Worm (Caenorhabditis elegans): Measurements from ENCODE around the gene clec-52.

DNA sequence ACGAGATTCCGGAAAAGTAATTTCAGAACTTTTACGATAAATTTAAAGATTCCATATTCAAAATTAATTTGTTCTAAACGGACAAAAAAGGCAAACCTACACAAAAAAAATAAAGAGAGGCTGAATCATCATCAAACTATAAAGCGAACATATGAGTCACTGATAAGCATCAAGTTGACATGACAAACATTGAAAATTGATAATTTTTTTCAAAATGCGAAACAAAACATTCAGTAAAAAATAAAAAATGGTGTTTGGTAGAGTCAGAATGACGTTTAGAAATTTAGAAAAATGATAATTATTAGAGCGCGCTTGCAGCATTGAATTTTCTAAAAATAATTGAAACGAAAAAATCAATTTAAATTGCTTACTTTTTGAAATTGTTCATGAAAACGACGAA is 31.3 kb upstream of the clec-52 start:
- TF ChIP-seq dao-5 (tag; optimal IDR thresholded peaks at IDR 0.05): no peak
- TF ChIP-seq him-1 (tag; optimal IDR thresholded peaks at IDR 0.05): no peak

All from whole organism, L4/young adult.